Fruit fly (Drosophila melanogaster) Kc167 (cell line): ENCODE results near the gene CG17834.

Experiments
- Myc ChIP-seq: fragments of >200 bp; optimal IDR thresholded peaks from 2 replicates; lab custom pipeline; 2017; ENCODE audit warnings: missing external identifiers
- Sin3A ChIP-seq: fragments of >200 bp; optimal IDR thresholded peaks from 2 replicates; lab custom pipeline; 2018; ENCODE audit warnings: missing external identifiers
- psq ChIP-seq: fragments of >200 bp; optimal IDR thresholded peaks from 2 replicates; lab custom pipeline; 2017; ENCODE audit warnings: missing external identifiers

- TF ChIP-seq Myc (lab: Kevin White, UChicago), result no peak
- no peak for TF ChIP-seq Sin3A
- TF ChIP-seq psq (lab: Kevin White, UChicago), result no peak
Observed at dm6 chr2L:8587911-8588310, 59.0 kb downstream of the CG17834 start.
